Fruit fly (Drosophila melanogaster) S2 (cell line): ENCODE measurements around the gene Or94b.

Experiments
- CG8478 ChIP-seq: fragments of >200 bp; optimal IDR thresholded peaks from 2 replicates; lab custom pipeline; 2018
- CTCF ChIP-seq, 2 experiments: fragments of >200 bp; optimal IDR thresholded peaks; 2 replicates each; lab custom pipeline; 2018

DNA sequence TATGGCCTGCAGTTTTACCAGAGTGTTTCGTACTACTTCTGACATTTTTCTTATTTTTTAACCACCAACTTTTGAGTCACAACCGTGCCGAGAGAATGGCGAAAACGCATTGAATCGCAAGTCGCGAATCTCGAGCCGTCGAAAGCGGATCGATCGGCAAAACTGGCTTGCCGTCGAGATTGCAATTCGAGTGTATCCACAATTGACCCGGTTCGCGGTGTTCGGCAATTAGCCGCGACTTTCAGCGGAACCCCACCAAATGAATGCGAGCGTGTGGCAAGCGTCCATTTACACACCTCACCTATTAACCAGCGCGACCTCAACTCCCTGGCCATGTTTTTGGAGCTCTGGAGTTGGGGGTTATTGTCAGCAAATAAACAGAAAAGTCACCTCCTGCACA, 46.4 kb downstream of the Or94b start, which contains the start of gene CG13833:
- no peak for TF ChIP-seq CG8478 (lab: Kevin White, UChicago)
- TF ChIP-seq CTCF (optimal IDR thresholded peaks at IDR 0.05; lab: Kevin White, UChicago): no peak
